Worm (Caenorhabditis elegans): ENCODE measurements around the gene Y105C5B.15.

DNA sequence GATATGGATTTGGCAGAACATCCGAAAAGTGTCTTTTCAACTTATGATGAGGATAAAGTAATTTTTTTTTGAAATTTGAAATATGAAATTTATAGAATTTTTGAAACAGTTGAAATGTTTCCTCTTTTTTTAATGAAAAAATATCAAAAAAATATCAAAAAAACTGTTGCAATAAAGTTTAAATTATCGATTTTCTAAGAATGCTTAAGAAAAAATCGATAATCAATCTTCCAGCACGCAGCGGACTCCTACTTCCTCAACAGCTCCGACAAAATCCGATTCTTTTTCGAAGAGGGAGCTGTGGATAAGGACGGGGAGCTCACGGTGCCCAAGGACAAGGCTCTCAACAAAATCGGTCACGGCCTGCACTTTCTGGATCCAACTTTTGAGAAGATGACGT is 21.0 kb upstream of the Y105C5B.15 start:
- TF ChIP-seq hlh-1 (tag; optimal IDR thresholded peaks at IDR 0.05), result no peak
- TF ChIP-seq ztf-11 (tag; optimal IDR thresholded peaks at IDR 0.05), result no peak
- no peak for TF ChIP-seq nhr-12 (tag; optimal IDR thresholded peaks at IDR 0.05)
- no peak for TF ChIP-seq elt-1 (tag; optimal IDR thresholded peaks at IDR 0.05; ENCODE audit: borderline replicate concordance, insufficient read depth)
- no peak for TF ChIP-seq lin-13 (tag; optimal IDR thresholded peaks at IDR 0.05)
- TF ChIP-seq lsy-2 (tag; optimal IDR thresholded peaks at IDR 0.05), result no peak
- TF ChIP-seq nhr-28 (tag; optimal IDR thresholded peaks at IDR 0.05), result no peak
- no peak for TF ChIP-seq mab-5 (tag; optimal IDR thresholded peaks at IDR 0.05)
- TF ChIP-seq ham-2 (GFP tag; optimal IDR thresholded peaks at IDR 0.05), result no peak
